Fruit fly (Drosophila melanogaster) whole organism, embryonic: ENCODE measurements around the gene CG32271.

Experiments used
- Abd-B ChIP-seq: fragments of 200-800 bp; sonication (Bioruptor generic); optimal IDR thresholded peaks from 2 replicates; lab custom pipeline; 2018; ENCODE audit warnings: missing biosample characterization, mild to moderate bottlenecking, missing genetic modification characterization, moderate library complexity
- Adf1 ChIP-seq: fragments of 200-800 bp; sonication (Bioruptor generic); IDR thresholded peaks from 2 replicates; pipeline ENCODE4 v1.3.6; 2022; ENCODE audit warnings: missing biosample characterization, missing genetic modification characterization
- CG12659 ChIP-seq: fragments of 200-800 bp; sonication (Bioruptor generic); optimal IDR thresholded peaks from 3 replicates; lab custom pipeline; 2017; ENCODE audit warnings: mild to moderate bottlenecking, missing biosample characterization, missing genetic modification reagents, missing genetic modification characterization
- CG12769 ChIP-seq: fragments of 200-800 bp; sonication (Bioruptor generic); optimal IDR thresholded peaks from 2 replicates; lab custom pipeline; 2019; ENCODE audit warnings: missing biosample characterization, mild to moderate bottlenecking, missing genetic modification characterization, moderate library complexity
- CG13287 ChIP-seq: fragments of 200-800 bp; sonication (Bioruptor generic); IDR thresholded peaks from 2 replicates; pipeline ENCODE4 v1.3.6; 2022; ENCODE audit warnings: missing biosample characterization, missing genetic modification characterization; ENCODE audit not compliant: partially characterized antibody
- CG13775 ChIP-seq: fragments of 200-800 bp; sonication (Bioruptor generic); optimal IDR thresholded peaks from 3 replicates; lab custom pipeline; 2017; ENCODE audit warnings: missing biosample characterization, mild to moderate bottlenecking, missing genetic modification characterization
- CG15269 ChIP-seq: fragments of 200-800 bp; sonication (Bioruptor generic); optimal IDR thresholded peaks from 2 replicates; lab custom pipeline; 2018; ENCODE audit warnings: missing biosample characterization, mild to moderate bottlenecking, missing genetic modification characterization, moderate library complexity
- CG15696 ChIP-seq: fragments of 200-800 bp; sonication (Bioruptor generic); optimal IDR thresholded peaks from 2 replicates; lab custom pipeline; 2019; ENCODE audit warnings: missing biosample characterization, mild to moderate bottlenecking, missing genetic modification characterization, moderate library complexity
- CG1832 ChIP-seq: fragments of 200-800 bp; sonication (Bioruptor generic); optimal IDR thresholded peaks from 2 replicates; lab custom pipeline; 2017; ENCODE audit warnings: missing biosample characterization, mild to moderate bottlenecking, missing genetic modification characterization, inconsistent platforms
- CG18599 ChIP-seq: fragments of 200-800 bp; sonication (Bioruptor generic); optimal IDR thresholded peaks from 3 replicates; lab custom pipeline; 2017; ENCODE audit warnings: missing biosample characterization, missing genetic modification characterization, mild to moderate bottlenecking, moderate library complexity, missing genetic modification reagents
- CG2199 ChIP-seq: fragments of 200-800 bp; sonication (Bioruptor generic); IDR thresholded peaks from 3 replicates; pipeline ENCODE4 v1.3.6; 2022; ENCODE audit warnings: missing biosample characterization, missing genetic modification characterization
- CG3838 ChIP-seq: fragments of 200-800 bp; sonication (Bioruptor generic); optimal IDR thresholded peaks from 3 replicates; lab custom pipeline; 2016; ENCODE audit warnings: missing biosample characterization, missing genetic modification characterization
- CG4424 ChIP-seq: fragments of 200-800 bp; sonication (Bioruptor generic); optimal IDR thresholded peaks from 3 replicates; lab custom pipeline; 2016; ENCODE audit warnings: missing biosample characterization, missing genetic modification characterization
- CG6765 ChIP-seq: fragments of 200-800 bp; sonication (Bioruptor generic); optimal IDR thresholded peaks from 3 replicates; lab custom pipeline; 2017; ENCODE audit warnings: missing biosample characterization, mild to moderate bottlenecking, missing genetic modification characterization
- CG7372 ChIP-seq: fragments of 200-800 bp; sonication (Bioruptor generic); IDR thresholded peaks from 2 replicates; pipeline ENCODE4 v1.3.6; 2022; ENCODE audit warnings: missing biosample characterization, missing genetic modification characterization
- CG7928 ChIP-seq: fragments of 200-800 bp; sonication (Bioruptor generic); optimal IDR thresholded peaks from 2 replicates; lab custom pipeline; 2017; ENCODE audit warnings: missing biosample characterization, mild to moderate bottlenecking, missing genetic modification characterization
- CG8944 ChIP-seq: fragments of 200-800 bp; sonication (Bioruptor generic); optimal IDR thresholded peaks from 3 replicates; lab custom pipeline; 2016; ENCODE audit warnings: missing biosample characterization, missing genetic modification characterization
- CHES-1-like ChIP-seq: fragments of 200-800 bp; sonication (Bioruptor generic); optimal IDR thresholded peaks from 2 replicates; lab custom pipeline; 2016; ENCODE audit warnings: missing biosample characterization, missing genetic modification characterization
- Chrac-16 ChIP-seq: fragments of 200-800 bp; sonication (Bioruptor generic); optimal IDR thresholded peaks from 3 replicates; lab custom pipeline; 2016; ENCODE audit warnings: missing biosample characterization, missing genetic modification characterization
- CrebB ChIP-seq: fragments of 200-800 bp; sonication (Bioruptor generic); optimal IDR thresholded peaks from 3 replicates; lab custom pipeline; 2018; ENCODE audit warnings: missing biosample characterization, mild to moderate bottlenecking, missing genetic modification characterization
- ERR ChIP-seq: fragments of 200-800 bp; sonication (Bioruptor generic); optimal IDR thresholded peaks from 2 replicates; lab custom pipeline; 2016; ENCODE audit warnings: missing biosample characterization, missing genetic modification characterization
- Fer2 ChIP-seq: fragments of 200-800 bp; sonication (Bioruptor generic); optimal IDR thresholded peaks from 2 replicates; lab custom pipeline; 2018; ENCODE audit warnings: missing biosample characterization, mild to moderate bottlenecking, missing genetic modification characterization, moderate library complexity
- Hand ChIP-seq: fragments of 200-800 bp; sonication (Bioruptor generic); optimal IDR thresholded peaks from 2 replicates; lab custom pipeline; 2017; ENCODE audit warnings: mild to moderate bottlenecking, missing biosample characterization, missing genetic modification reagents, missing genetic modification characterization
- Hsf ChIP-seq: fragments of 200-800 bp; sonication (Bioruptor generic); optimal IDR thresholded peaks from 3 replicates; lab custom pipeline; 2016; ENCODE audit warnings: missing biosample characterization, missing genetic modification characterization
- Jarid2 ChIP-seq: fragments of 200-800 bp; sonication (Bioruptor generic); optimal IDR thresholded peaks from 3 replicates; lab custom pipeline; 2017; ENCODE audit warnings: mild to moderate bottlenecking, missing biosample characterization, missing genetic modification reagents, missing genetic modification characterization
- Mrtf ChIP-seq: fragments of 200-800 bp; sonication (Bioruptor generic); IDR thresholded peaks from 3 replicates; pipeline ENCODE4 v1.3.6; 2022; ENCODE audit warnings: missing biosample characterization, missing genetic modification characterization
- Nf-YC ChIP-seq: fragments of 200-800 bp; optimal IDR thresholded peaks from 3 replicates; lab custom pipeline; 2019; ENCODE audit warnings: missing biosample characterization, mild to moderate bottlenecking, missing genetic modification characterization, moderate library complexity
- Side ChIP-seq: fragments of 200-800 bp; sonication (Bioruptor generic); optimal IDR thresholded peaks from 2 replicates; lab custom pipeline; 2016; ENCODE audit warnings: missing biosample characterization, missing genetic modification characterization
- Xrp1 ChIP-seq: fragments of 200-800 bp; sonication (Bioruptor generic); IDR thresholded peaks from 2 replicates; pipeline ENCODE4 v1.3.6; 2022; ENCODE audit warnings: missing biosample characterization, missing genetic modification characterization
- ash1 ChIP-seq: fragments of 200-800 bp; sonication (Bioruptor generic); optimal IDR thresholded peaks from 2 replicates; lab custom pipeline; 2018; ENCODE audit warnings: missing biosample characterization, mild to moderate bottlenecking, missing genetic modification characterization
- br ChIP-seq: fragments of >200 bp; optimal IDR thresholded peaks from 2 replicates; lab custom pipeline; 2017
- cwo ChIP-seq: fragments of 200-800 bp; sonication (Bioruptor generic); optimal IDR thresholded peaks from 3 replicates; lab custom pipeline; 2017; ENCODE audit warnings: missing biosample characterization, missing genetic modification characterization, mild to moderate bottlenecking, moderate library complexity, missing genetic modification reagents
- en ChIP-seq: fragments of 200-800 bp; sonication (Bioruptor generic); optimal IDR thresholded peaks from 2 replicates; lab custom pipeline; 2016; ENCODE audit warnings: missing biosample characterization, missing genetic modification characterization
- esg ChIP-seq: fragments of 200-800 bp; sonication (Bioruptor generic); conservative IDR thresholded peaks from 2 replicates; pipeline ENCODE4 v1.3.6; 2022; ENCODE audit warnings: missing biosample characterization, missing genetic modification characterization
- fd64A ChIP-seq: fragments of 200-800 bp; sonication (Bioruptor generic); optimal IDR thresholded peaks from 3 replicates; lab custom pipeline; 2018; ENCODE audit warnings: missing biosample characterization, mild to moderate bottlenecking, missing genetic modification characterization
- gfzf ChIP-seq: fragments of 200-800 bp; sonication (Bioruptor generic); optimal IDR thresholded peaks from 2 replicates; lab custom pipeline; 2016; ENCODE audit warnings: missing biosample characterization, mild to moderate bottlenecking, missing genetic modification characterization, moderate library complexity
- gro ChIP-seq: fragments of 200-800 bp; sonication (Bioruptor generic); optimal IDR thresholded peaks from 2 replicates; lab custom pipeline; 2016; ENCODE audit warnings: missing biosample characterization, missing genetic modification characterization
- gsb ChIP-seq: fragments of 200-800 bp; sonication (Bioruptor generic); IDR thresholded peaks from 2 replicates; pipeline ENCODE4 v1.3.6; 2022; ENCODE audit warnings: missing biosample characterization, missing genetic modification characterization
- gsb-n ChIP-seq: fragments of 200-800 bp; sonication (Bioruptor generic); optimal IDR thresholded peaks from 3 replicates; lab custom pipeline; 2018; ENCODE audit warnings: missing biosample characterization, mild to moderate bottlenecking, missing genetic modification characterization
- ken ChIP-seq: fragments of 200-800 bp; sonication (Bioruptor generic); IDR thresholded peaks from 3 replicates; pipeline ENCODE4 v1.3.6; 2022; ENCODE audit warnings: missing biosample characterization, missing genetic modification characterization
- nom ChIP-seq: fragments of 200-800 bp; sonication (Bioruptor generic); optimal IDR thresholded peaks from 2 replicates; lab custom pipeline; 2017; ENCODE audit warnings: missing biosample characterization, missing genetic modification characterization, mild to moderate bottlenecking, moderate library complexity, missing genetic modification reagents
- ranshi ChIP-seq: fragments of 200-800 bp; sonication (Bioruptor generic); IDR thresholded peaks from 2 replicates; pipeline ENCODE4 v1.3.6; 2022; ENCODE audit warnings: missing biosample characterization, missing genetic modification characterization
- slou ChIP-seq: fragments of 200-800 bp; sonication (Bioruptor generic); optimal IDR thresholded peaks from 3 replicates; lab custom pipeline; 2016; ENCODE audit warnings: missing biosample characterization, missing genetic modification characterization
- slp2 ChIP-seq: fragments of 200-800 bp; sonication (Bioruptor generic); optimal IDR thresholded peaks from 2 replicates; lab custom pipeline; 2016; ENCODE audit warnings: missing biosample characterization, missing genetic modification characterization
- sug ChIP-seq: fragments of 200-800 bp; optimal IDR thresholded peaks from 2 replicates; lab custom pipeline; 2019; ENCODE audit warnings: missing biosample characterization, mild to moderate bottlenecking, missing genetic modification characterization, moderate library complexity
- trh ChIP-seq: fragments of 200-800 bp; sonication (Bioruptor generic); optimal IDR thresholded peaks from 2 replicates; lab custom pipeline; 2016; ENCODE audit warnings: missing biosample characterization, missing genetic modification characterization
- tup ChIP-seq: fragments of 200-800 bp; sonication (Bioruptor generic); optimal IDR thresholded peaks from 2 replicates; lab custom pipeline; 2016; ENCODE audit warnings: missing biosample characterization, mild to moderate bottlenecking, missing genetic modification characterization, moderate library complexity
- vnd ChIP-seq: fragments of 200-800 bp; sonication (Bioruptor generic); IDR thresholded peaks from 3 replicates; pipeline ENCODE4 v1.3.6; 2022; ENCODE audit warnings: missing biosample characterization, missing genetic modification characterization; ENCODE audit not compliant: partially characterized antibody
- zfh1 ChIP-seq: fragments of 200-800 bp; sonication (Bioruptor generic); IDR thresholded peaks from 3 replicates; pipeline ENCODE4 v1.3.6; 2022; ENCODE audit warnings: missing biosample characterization, missing genetic modification characterization

Gene CG32271

dm6 chr3L:3249997-3250774 lies 47.2 kb upstream of the CG32271 start (continued):
- TF ChIP-seq CG18599 (GFP tag; lab: Kevin White, UChicago) (peak; percentile 93), cwo (GFP tag; lab: Kevin White, UChicago) (peak; percentile 90), zfh1 (GFP tag; lab: Robert Waterston, UW) (peak; percentile 75; the same call in 2 of the 3 replicates), ken (GFP tag; lab: Robert Waterston, UW) (peak; percentile 71; the same call in 2 of the 3 replicates), gro (GFP tag; lab: Kevin White, UChicago) (peak; percentile 88), ranshi (GFP tag; lab: Robert Waterston, UW) (peak; percentile 81), gsb-n (peak; percentile 91), Side (peak; percentile 93), tup (GFP tag; lab: Kevin White, UChicago) (peak; percentile 71), CG8944 (peak; percentile 94), Hand (GFP tag; lab: Kevin White, UChicago) (peak; percentile 90), CG12659 (GFP tag; lab: Kevin White, UChicago) (peak; percentile 98), trh (peak; percentile 87), CG2199 (GFP tag; lab: Robert Waterston, UW) (no peak), CG15696 (tag; lab: Kevin White, UChicago) (peak; percentile 80), CrebB (peak; percentile 68), ERR (peak; percentile 90), CG7928 (GFP tag; lab: Kevin White, UChicago) (peak; percentile 74), nom (GFP tag; lab: Kevin White, UChicago) (no peak), slp2 (GFP tag; lab: Kevin White, UChicago) (peak; percentile 96), CG15269 (tag; lab: Kevin White, UChicago) (peak; percentile 94), esg (GFP tag; lab: Robert Waterston, UW) (peak; percentile 90), Nf-YC (tag; lab: Kevin White, UChicago) (peak; percentile 86), Fer2 (tag; lab: Kevin White, UChicago) (peak; percentile 80), sug (tag; lab: Kevin White, UChicago) (peak; percentile 92), CG12769 (tag; lab: Kevin White, UChicago) (peak; percentile 82), CG6765 (GFP tag; lab: Kevin White, UChicago) (peak; percentile 86), vnd (GFP tag; lab: Robert Waterston, UW) (no peak), CG13775 (GFP tag; lab: Kevin White, UChicago) (peak; percentile 97), CHES-1-like (GFP tag; lab: Kevin White, UChicago) (peak; percentile 95), slou (GFP tag; lab: Kevin White, UChicago) (peak; percentile 91), Hsf (GFP tag; lab: Kevin White, UChicago) (peak; percentile 97), CG4424 (GFP tag; lab: Kevin White, UChicago) (peak; percentile 97), Xrp1 (GFP tag; lab: Robert Waterston, UW) (peak; percentile 88), CG1832 (no peak), Adf1 (GFP tag; lab: Robert Waterston, UW) (peak; percentile 33), CG7372 (GFP tag; lab: Robert Waterston, UW) (peak; percentile 82), br (lab: Kevin White, UChicago) (no peak), ash1 (GFP tag; lab: Kevin White, UChicago) (no peak), CG3838 (GFP tag; lab: Kevin White, UChicago) (peak; percentile 90), gsb (GFP tag; lab: Robert Waterston, UW) (peak; percentile 67), Jarid2 (GFP tag; lab: Kevin White, UChicago) (peak; percentile 74), CG13287 (GFP tag; lab: Robert Waterston, UW) (peak; percentile 50), fd64A (GFP tag; lab: Kevin White, UChicago) (peak; percentile 78), Chrac-16 (GFP tag; lab: Kevin White, UChicago) (peak; percentile 94), Abd-B (GFP tag; lab: Kevin White, UChicago) (peak; percentile 95), gfzf (GFP tag; lab: Kevin White, UChicago) (no peak), Mrtf (GFP tag; lab: Robert Waterston, UW) (peak; percentile 81), en (GFP tag; lab: Kevin White, UChicago) (peak; percentile 80)
